Worm (Caenorhabditis elegans) whole organism, mixed stage, embryonic: ENCODE data around the gene idh-2.

ENCODE experiments used
- ceh-83 ChIP-seq: fragments of 200-800 bp; sonication (Bioruptor generic); optimal IDR thresholded peaks from 2 replicates; lab custom pipeline; 2018; ENCODE audit warnings: mild to moderate bottlenecking, missing genetic modification characterization, missing compliant biosample characterization
- elt-3 ChIP-seq: fragments of 150-350 bp; optimal IDR thresholded peaks from 2 replicates; lab custom pipeline; 2014; ENCODE audit warnings: missing biosample characterization, missing genetic modification characterization
- mep-1 ChIP-seq: fragments of 150-350 bp; optimal IDR thresholded peaks from 2 replicates; lab custom pipeline; 2017; ENCODE audit warnings: missing biosample characterization, missing genetic modification reagents, missing genetic modification characterization, inconsistent platforms
- nhr-28 ChIP-seq: fragments of 150-350 bp; optimal IDR thresholded peaks from 2 replicates; lab custom pipeline; 2014; ENCODE audit warnings: missing biosample characterization, missing genetic modification characterization
- unc-62 ChIP-seq: fragments of 150-350 bp; optimal IDR thresholded peaks from 2 replicates; lab custom pipeline; 2014; ENCODE audit warnings: missing biosample characterization, missing genetic modification reagents, missing genetic modification characterization

DNA sequence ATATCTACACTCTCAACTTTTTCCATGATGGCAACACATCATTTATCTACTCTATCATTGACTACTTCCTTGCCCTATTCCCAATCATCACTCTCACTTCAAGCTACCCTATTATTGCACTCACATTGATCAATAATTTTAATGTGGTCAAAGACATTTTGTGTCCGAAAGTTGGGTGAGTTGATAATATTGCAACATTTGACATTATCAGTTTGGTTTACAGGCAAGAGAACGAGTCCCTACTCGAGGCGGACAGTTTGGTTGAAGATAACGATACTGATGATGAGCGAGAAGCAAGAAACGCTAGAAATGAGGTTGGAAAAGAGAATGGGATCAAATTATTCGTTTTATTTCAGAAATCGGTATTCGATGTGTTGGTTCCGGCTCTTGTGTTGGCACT is 48.9 kb downstream of the idh-2 start:
- no peak for TF ChIP-seq ceh-83 (GFP tag; lab: Kevin White, UChicago)
- no peak for TF ChIP-seq elt-3 (tag; lab: Kevin White, UChicago)
- TF ChIP-seq unc-62: no peak
- no peak for TF ChIP-seq mep-1
- no peak for TF ChIP-seq nhr-28
